Worm (Caenorhabditis elegans) whole organism, young adult: Measurements from ENCODE around the gene Y116A8B.1.

Experiments used
- B0035.1 ChIP-seq: sonication (generic microtip); optimal IDR thresholded peaks from 2 replicates; lab custom pipeline; 2016; ENCODE audit warnings: missing genetic modification characterization, mild to moderate bottlenecking, missing compliant biosample characterization, missing genotype, missing genetic modification reagents
- C06A6.2 ChIP-seq: fragments of 200-800 bp; sonication (Bioruptor generic); conservative IDR thresholded peaks from 2 replicates; pipeline ENCODE4 v1.3.6; 2022; ENCODE audit warnings: missing genetic modification characterization, missing compliant biosample characterization
- F10E7.11 ChIP-seq: sonication (generic microtip); optimal IDR thresholded peaks from 2 replicates; lab custom pipeline; 2017; ENCODE audit warnings: mild to moderate bottlenecking, missing genetic modification characterization, moderate library complexity, missing compliant biosample characterization
- F22D6.2 ChIP-seq: sonication (generic microtip); optimal IDR thresholded peaks from 2 replicates; lab custom pipeline; 2016; ENCODE audit warnings: mild to moderate bottlenecking, missing genetic modification characterization, missing compliant biosample characterization
- F23B12.7 ChIP-seq: sonication (generic microtip); optimal IDR thresholded peaks from 2 replicates; lab custom pipeline; 2017; ENCODE audit warnings: missing genetic modification characterization, mild to moderate bottlenecking, missing compliant biosample characterization, antibody characterized with exemption, moderate library complexity; ENCODE audit not compliant: insufficient read depth
- F57C9.4 ChIP-seq: sonication (generic microtip); optimal IDR thresholded peaks from 2 replicates; lab custom pipeline; 2017; ENCODE audit warnings: mild to moderate bottlenecking, missing genetic modification characterization, missing compliant biosample characterization
- K11D2.4 ChIP-seq: fragments of 200-800 bp; sonication (Bioruptor generic); IDR thresholded peaks from 2 replicates; pipeline ENCODE4 v1.3.6; 2022; ENCODE audit warnings: missing genetic modification reagents, missing genetic modification characterization, missing compliant biosample characterization
- Y95B8A.8 ChIP-seq: fragments of 200-800 bp; sonication (Bioruptor generic); IDR thresholded peaks from 2 replicates; pipeline ENCODE4 v1.3.6; 2022; ENCODE audit warnings: missing genetic modification reagents, missing genetic modification characterization, missing compliant biosample characterization
- ama-1 ChIP-seq, 3 experiments: fragments of 150-350 bp in 1 of 3; sonication (generic microtip) in 2 of 3; optimal IDR thresholded peaks; 2 replicates each; lab custom pipeline; 2014 to 2018; ENCODE audit warnings: missing biosample characterization in 2 of 3, missing genetic modification characterization in 2 of 3, missing genetic modification reagents in 2 of 3
- atf-7 ChIP-seq: sonication (generic microtip); optimal IDR thresholded peaks from 2 replicates; lab custom pipeline; 2017; ENCODE audit warnings: mild to moderate bottlenecking, missing genetic modification characterization, missing compliant biosample characterization
- attf-6 ChIP-seq: fragments of 200-800 bp; sonication (Bioruptor generic); IDR thresholded peaks from 2 replicates; pipeline ENCODE4 v1.3.6; 2022; ENCODE audit warnings: missing genetic modification reagents, missing genetic modification characterization, missing compliant biosample characterization
- bed-2 ChIP-seq: fragments of 200-800 bp; sonication (Bioruptor generic); IDR thresholded peaks from 2 replicates; pipeline ENCODE4 v1.3.6; 2022; ENCODE audit warnings: missing genetic modification reagents, missing genetic modification characterization, missing compliant biosample characterization
- cebp-1 ChIP-seq, 2 experiments: fragments of 200-800 bp in 1 of 2; sonication (Bioruptor generic) in 1 of 2; sonication (generic microtip) in 1 of 2; IDR thresholded peaks in 1 of 2; optimal IDR thresholded peaks in 1 of 2; 2 replicates each; pipeline versions ENCODE4 v1.3.6 to Lab custom; 2017 to 2022; ENCODE audit warnings: missing compliant biosample characterization in 2 of 2, missing genetic modification characterization in 2 of 2, mild to moderate bottlenecking in 1 of 2, missing genetic modification reagents in 1 of 2, moderate library complexity in 1 of 2
- dox-1 ChIP-seq: fragments of 200-800 bp; sonication (Bioruptor generic); IDR thresholded peaks from 2 replicates; pipeline ENCODE4 v1.3.6; 2022; ENCODE audit warnings: missing genetic modification reagents, missing genetic modification characterization, missing compliant biosample characterization
- ekl-4 ChIP-seq: fragments of 200-800 bp; sonication (Bioruptor generic); IDR thresholded peaks from 2 replicates; pipeline ENCODE4 v1.3.6; 2022; ENCODE audit warnings: missing genetic modification reagents, missing genetic modification characterization, missing compliant biosample characterization
- ets-4 ChIP-seq: fragments of 200-800 bp; sonication (Bioruptor generic); optimal IDR thresholded peaks from 2 replicates; lab custom pipeline; 2018; ENCODE audit warnings: mild to moderate bottlenecking, missing genetic modification characterization, missing compliant biosample characterization
- hlh-26 ChIP-seq: fragments of 200-800 bp; sonication (Bioruptor generic); conservative IDR thresholded peaks from 2 replicates; pipeline ENCODE4 v1.3.6; 2022; ENCODE audit warnings: missing genetic modification reagents, missing genetic modification characterization, missing compliant biosample characterization
- hmg-1.2 ChIP-seq: fragments of 200-800 bp; sonication (Bioruptor generic); IDR thresholded peaks from 2 replicates; pipeline ENCODE4 v1.3.6; 2022; ENCODE audit warnings: missing genetic modification reagents, missing genetic modification characterization, missing compliant biosample characterization
- hsf-1 ChIP-seq: fragments of 200-800 bp; sonication (Bioruptor generic); IDR thresholded peaks from 2 replicates; pipeline ENCODE4 v1.3.6; 2022; ENCODE audit warnings: missing genetic modification reagents, missing genetic modification characterization, missing compliant biosample characterization
- madf-6 ChIP-seq: fragments of 200-800 bp; sonication (Bioruptor generic); IDR thresholded peaks from 2 replicates; pipeline ENCODE4 v1.3.6; 2022; ENCODE audit warnings: missing genetic modification reagents, missing genetic modification characterization, missing compliant biosample characterization
- mes-4 ChIP-seq: sonication (generic microtip); optimal IDR thresholded peaks from 2 replicates; lab custom pipeline; 2016; ENCODE audit warnings: missing genotype, missing genetic modification characterization, missing compliant biosample characterization
- mxl-1 ChIP-seq: sonication (generic microtip); optimal IDR thresholded peaks from 2 replicates; lab custom pipeline; 2016; ENCODE audit warnings: missing genetic modification characterization, missing compliant biosample characterization
- nfya-2 ChIP-seq: fragments of 200-800 bp; sonication (Bioruptor generic); IDR thresholded peaks from 2 replicates; pipeline ENCODE4 v1.3.6; 2022; ENCODE audit warnings: missing genetic modification reagents, missing genetic modification characterization, missing compliant biosample characterization
- nhr-90 ChIP-seq: sonication (generic microtip); optimal IDR thresholded peaks from 2 replicates; lab custom pipeline; 2016; ENCODE audit warnings: missing genotype, mild to moderate bottlenecking, missing genetic modification characterization, missing compliant biosample characterization
- repo-1 ChIP-seq: sonication (generic microtip); optimal IDR thresholded peaks from 2 replicates; lab custom pipeline; 2017; ENCODE audit warnings: mild to moderate bottlenecking, missing genetic modification characterization, missing compliant biosample characterization
- rpc-1 ChIP-seq, 2 experiments: fragments of 150-350 bp in 1 of 2; sonication (generic microtip) in 1 of 2; optimal IDR thresholded peaks; 2 replicates each; lab custom pipeline; 2014 to 2018; ENCODE audit warnings: missing biosample characterization in 1 of 2, missing genetic modification characterization in 1 of 2, missing genetic modification reagents in 1 of 2, missing genotype in 1 of 2
- snpc-1.1 ChIP-seq: sonication (generic microtip); optimal IDR thresholded peaks from 2 replicates; lab custom pipeline; 2017; ENCODE audit warnings: missing genetic modification characterization, mild to moderate bottlenecking, missing compliant biosample characterization, antibody characterized with exemption, moderate library complexity, missing genotype, missing genetic modification reagents; ENCODE audit not compliant: insufficient read depth
- snpc-3.4 ChIP-seq: sonication (generic microtip); optimal IDR thresholded peaks from 2 replicates; lab custom pipeline; 2017; ENCODE audit warnings: missing genetic modification characterization, mild to moderate bottlenecking, missing compliant biosample characterization, antibody characterized with exemption, moderate library complexity, missing genotype, missing genetic modification reagents
- snpc-4 ChIP-seq, 5 experiments: fragments of 150-350 bp in 1 of 5; sonication (generic microtip) in 4 of 5; optimal IDR thresholded peaks; 2 replicates each; lab custom pipeline; 2014 to 2018; ENCODE audit warnings: missing genetic modification characterization in 5 of 5, missing biosample characterization in 3 of 5, antibody characterized with exemption in 2 of 5, mild to moderate bottlenecking in 2 of 5, missing compliant biosample characterization in 2 of 5, missing genotype in 2 of 5, moderate library complexity in 2 of 5, missing genetic modification reagents in 1 of 5
- zim-3 ChIP-seq: sonication (generic microtip); optimal IDR thresholded peaks from 2 replicates; lab custom pipeline; 2017; ENCODE audit warnings: mild to moderate bottlenecking, missing genetic modification characterization, moderate library complexity, missing compliant biosample characterization
- ztf-3 ChIP-seq: fragments of 200-800 bp; sonication (Bioruptor generic); optimal IDR thresholded peaks from 2 replicates; lab custom pipeline; 2018; ENCODE audit warnings: mild to moderate bottlenecking, missing genetic modification characterization, missing compliant biosample characterization

Y116A8B.1 gene

ce11 chrIV:17210754-17211153, 5.4 kb upstream of the Y116A8B.1 start:
- TF ChIP-seq ets-4 (GFP tag; lab: Kevin White, UChicago) (no peak), nhr-90 (tag; lab: Kevin White, UChicago) (no peak), Y95B8A.8 (no peak)

- no peak for TF ChIP-seq zim-3
- TF ChIP-seq hlh-26 (GFP tag; lab: Robert Waterston, UW), result no peak
- TF ChIP-seq ekl-4 (GFP tag; lab: Robert Waterston, UW), result no peak
- no peak for TF ChIP-seq nfya-2
- peak; percentile 79 for TF ChIP-seq hmg-1.2 (GFP tag; lab: Robert Waterston, UW)
- no peak for TF ChIP-seq F10E7.11 (tag; lab: Kevin White, UChicago)
- TF ChIP-seq F57C9.4, result no peak
- no peak for TF ChIP-seq C06A6.2
These were observed 1.1 kb upstream of the Y116A8B.1 start for ce11 chrIV:17215070-17215469.

ce11 chrIV:17222145-17222544, 6.0 kb downstream of the Y116A8B.1 start:
- 0 out of 2 replicates have a peak, but pooled peaks have one; percentile 39 for TF ChIP-seq attf-6 (GFP tag; lab: Robert Waterston, UW)
- TF ChIP-seq snpc-3.4, result peak; percentile 2
- peak; percentile 59 for TF ChIP-seq snpc-4 (GFP tag; optimal IDR thresholded peaks at IDR 0.05; lab: Kevin White, UChicago)
- peak in 3 of 4 experiments; percentile 9 to 92 (median 72) for TF ChIP-seq snpc-4 (tag; optimal IDR thresholded peaks at IDR 0.05; lab: Kevin White, UChicago)
- peak; percentile 69 for TF ChIP-seq snpc-1.1 (tag; lab: Kevin White, UChicago)

ce11 chrIV:17223474-17223873, 7.3 kb downstream of the Y116A8B.1 start, which contains the start of gene Y116A8B.4:
TSS of gene Y116A8B.4 (plus strand) at chrIV:17223774.
- TF ChIP-seq hsf-1 (no peak), repo-1 (tag; lab: Kevin White, UChicago) (no peak), ztf-3 (GFP tag; lab: Kevin White, UChicago) (no peak), mxl-1 (no peak), atf-7 (tag; lab: Kevin White, UChicago) (no peak), bed-2 (GFP tag; lab: Robert Waterston, UW) (no peak), madf-6 (GFP tag; lab: Robert Waterston, UW) (no peak), F22D6.2 (tag; lab: Kevin White, UChicago) (no peak), mes-4 (tag; lab: Kevin White, UChicago) (no peak), F23B12.7 (no peak), K11D2.4 (GFP tag; lab: Robert Waterston, UW) (no peak)

ce11 chrIV:17230958-17231357, 14.8 kb downstream of the Y116A8B.1 start, which contains the start of gene npr-32:
TSS of gene npr-32 (minus strand) at chrIV:17231058.
- TF ChIP-seq dox-1 (GFP tag; lab: Robert Waterston, UW), result no peak
- no peak for TF ChIP-seq B0035.1 (tag; lab: Kevin White, UChicago)
- no peak for TF ChIP-seq ama-1 (optimal IDR thresholded peaks at IDR 0.05; lab: Kevin White, UChicago)
- TF ChIP-seq ama-1 (GFP tag; optimal IDR thresholded peaks at IDR 0.05; lab: Kevin White, UChicago), result no peak
- TF ChIP-seq cebp-1 (GFP tag; IDR thresholded peaks at IDR 0.05; lab: Robert Waterston, UW), result no peak
- TF ChIP-seq cebp-1 (tag; optimal IDR thresholded peaks at IDR 0.05; lab: Kevin White, UChicago), result no peak
- no peak for TF ChIP-seq rpc-1 (optimal IDR thresholded peaks at IDR 0.05; lab: Kevin White, UChicago)
- TF ChIP-seq rpc-1 (tag; optimal IDR thresholded peaks at IDR 0.05; lab: Kevin White, UChicago), result no peak
- no peak for TF ChIP-seq mes-4 (tag; lab: Kevin White, UChicago)
